Fruit fly (Drosophila melanogaster) whole organism: ENCODE data around the gene CG32987.

Experiments used
- CG8478 ChIP-seq: fragments of >200 bp; optimal IDR thresholded peaks from 2 replicates; lab custom pipeline; 2018; ENCODE audit warnings: inconsistent platforms
- Dll ChIP-seq: fragments of >200 bp; optimal IDR thresholded peaks from 2 replicates; lab custom pipeline; 2017
- EcR ChIP-seq, 2 experiments: fragments of >200 bp; optimal IDR thresholded peaks; 2 replicates each; lab custom pipeline; 2017; ENCODE audit warnings: missing biosample characterization in 2 of 2, missing genetic modification characterization in 2 of 2, missing genetic modification reagents in 2 of 2
- pan ChIP-seq: fragments of >200 bp; optimal IDR thresholded peaks from 2 replicates; lab custom pipeline; 2017
- psq ChIP-seq: fragments of >200 bp; optimal IDR thresholded peaks from 2 replicates; lab custom pipeline; 2017
- usp ChIP-seq: fragments of >200 bp; optimal IDR thresholded peaks from 2 replicates; lab custom pipeline; 2017; ENCODE audit warnings: missing biosample characterization, missing genetic modification characterization, mixed read lengths

CG32987 gene

dm6 chr2L:8897954-8898713, 34.5 kb downstream of the CG32987 start:
- TF ChIP-seq Dll (lab: Kevin White, UChicago) (no peak), CG8478 (lab: Kevin White, UChicago) (no peak), usp (GFP tag; lab: Kevin White, UChicago) (no peak), EcR (GFP tag; optimal IDR thresholded peaks at IDR 0.05; lab: Kevin White, UChicago) (no peak), psq (lab: Kevin White, UChicago) (no peak), pan (no peak)

- TF ChIP-seq pan: no peak
- no peak for TF ChIP-seq CG8478 (lab: Kevin White, UChicago)
- no peak for TF ChIP-seq Dll (lab: Kevin White, UChicago)
- TF ChIP-seq psq (lab: Kevin White, UChicago): no peak
- TF ChIP-seq usp (GFP tag; lab: Kevin White, UChicago): no peak
- TF ChIP-seq EcR (GFP tag; optimal IDR thresholded peaks at IDR 0.05; lab: Kevin White, UChicago): no peak
These were observed 35.4 kb downstream of the CG32987 start, which contains the start of gene CG34398 for dm6 chr2L:8898714-8899652. TSS of gene CG34398 (plus strand) at chr2L:8898786.

- no peak for TF ChIP-seq pan
- TF ChIP-seq usp (GFP tag; lab: Kevin White, UChicago): no peak
- no peak for TF ChIP-seq CG8478 (lab: Kevin White, UChicago)
- no peak for TF ChIP-seq psq (lab: Kevin White, UChicago)
- TF ChIP-seq Dll (lab: Kevin White, UChicago): no peak
- TF ChIP-seq EcR (GFP tag; optimal IDR thresholded peaks at IDR 0.05; lab: Kevin White, UChicago): no peak
These were observed 38.3 kb downstream of the CG32987 start for dm6 chr2L:8901882-8902281.

dm6 chr2L:8906279-8906678, 42.7 kb downstream of the CG32987 start:
- TF ChIP-seq EcR (GFP tag; optimal IDR thresholded peaks at IDR 0.05; lab: Kevin White, UChicago) (no peak), psq (lab: Kevin White, UChicago) (no peak), CG8478 (lab: Kevin White, UChicago) (no peak), pan (no peak), Dll (lab: Kevin White, UChicago) (no peak), usp (GFP tag; lab: Kevin White, UChicago) (no peak)
